Worm (Caenorhabditis elegans) whole organism, L3 larva: ENCODE measurements around the gene rack-1.

Experiments
- R02D3.7 ChIP-seq: fragments of 150-350 bp; optimal IDR thresholded peaks from 2 replicates; lab custom pipeline; 2014; ENCODE audit warnings: missing biosample characterization, missing genetic modification characterization
- ZK546.5 ChIP-seq: sonication (generic microtip); optimal IDR thresholded peaks from 2 replicates; lab custom pipeline; 2017; ENCODE audit warnings: missing biosample characterization, missing genetic modification characterization
- aly-2 ChIP-seq: fragments of 150-350 bp; optimal IDR thresholded peaks from 2 replicates; lab custom pipeline; 2014; ENCODE audit warnings: missing biosample characterization, missing genetic modification characterization
- ama-1 ChIP-seq: fragments of 150-350 bp; optimal IDR thresholded peaks from 2 replicates; lab custom pipeline; 2018
- ceh-82 ChIP-seq: fragments of 150-350 bp; optimal IDR thresholded peaks from 2 replicates; lab custom pipeline; 2014; ENCODE audit warnings: missing biosample characterization, missing genetic modification characterization
- ceh-9 ChIP-seq: sonication (generic microtip); optimal IDR thresholded peaks from 2 replicates; lab custom pipeline; 2018; ENCODE audit warnings: missing biosample characterization, missing genetic modification characterization
- egl-27 ChIP-seq: sonication (generic microtip); optimal IDR thresholded peaks from 4 replicates; lab custom pipeline; 2017; ENCODE audit warnings: missing biosample characterization, missing genetic modification reagents, missing genetic modification characterization
- egl-5 ChIP-seq: fragments of 150-350 bp; optimal IDR thresholded peaks from 2 replicates; lab custom pipeline; 2017; ENCODE audit warnings: missing biosample characterization, missing genetic modification reagents, missing genetic modification characterization, inconsistent platforms
- elt-1 ChIP-seq: fragments of 150-350 bp; optimal IDR thresholded peaks from 2 replicates; lab custom pipeline; 2014; ENCODE audit warnings: missing biosample characterization, missing genetic modification characterization
- eor-1 ChIP-seq, 2 experiments: fragments of 150-350 bp; optimal IDR thresholded peaks; 2 replicates each; lab custom pipeline; 2014 to 2018; ENCODE audit warnings: missing biosample characterization in 2 of 2, missing genetic modification characterization in 2 of 2
- fkh-10 ChIP-seq: sonication (generic microtip); optimal IDR thresholded peaks from 2 replicates; lab custom pipeline; 2017; ENCODE audit warnings: missing biosample characterization, missing genetic modification reagents, missing genetic modification characterization
- fkh-2 ChIP-seq: fragments of 150-350 bp; optimal IDR thresholded peaks from 2 replicates; lab custom pipeline; 2014; ENCODE audit warnings: missing biosample characterization, missing genetic modification reagents, missing genetic modification characterization
- fos-1 ChIP-seq: fragments of 150-350 bp; optimal IDR thresholded peaks from 2 replicates; lab custom pipeline; 2014; ENCODE audit warnings: missing biosample characterization, missing genetic modification characterization
- hmg-11 ChIP-seq: sonication (generic microtip); optimal IDR thresholded peaks from 2 replicates; lab custom pipeline; 2016; ENCODE audit warnings: missing genetic modification characterization, missing compliant biosample characterization
- jun-1 ChIP-seq: fragments of 150-350 bp; optimal IDR thresholded peaks from 2 replicates; lab custom pipeline; 2014; ENCODE audit warnings: missing biosample characterization, missing genetic modification reagents, missing genetic modification characterization
- lin-15B ChIP-seq: fragments of 150-350 bp; optimal IDR thresholded peaks from 2 replicates; lab custom pipeline; 2014; ENCODE audit warnings: missing biosample characterization, missing genetic modification characterization
- lin-39 ChIP-seq: fragments of 150-350 bp; optimal IDR thresholded peaks from 2 replicates; lab custom pipeline; 2018; ENCODE audit warnings: missing biosample characterization, missing genetic modification reagents, missing genetic modification characterization
- lsy-12 ChIP-seq: sonication (generic microtip); optimal IDR thresholded peaks from 2 replicates; lab custom pipeline; 2016; ENCODE audit warnings: mild to moderate bottlenecking, missing genetic modification characterization, missing compliant biosample characterization
- mdl-1 ChIP-seq: fragments of 150-350 bp; optimal IDR thresholded peaks from 2 replicates; lab custom pipeline; 2014; ENCODE audit warnings: missing biosample characterization, missing genetic modification characterization
- mml-1 ChIP-seq: fragments of 150-350 bp; sonication (generic microtip); optimal IDR thresholded peaks from 3 replicates; lab custom pipeline; 2014; ENCODE audit warnings: missing biosample characterization, missing genetic modification characterization
- nhr-25 ChIP-seq: sonication (generic microtip); optimal IDR thresholded peaks from 2 replicates; lab custom pipeline; 2017; ENCODE audit warnings: missing biosample characterization, missing genetic modification characterization
- nhr-67 ChIP-seq: fragments of 150-350 bp; optimal IDR thresholded peaks from 2 replicates; lab custom pipeline; 2014; ENCODE audit warnings: missing biosample characterization, missing genetic modification characterization
- nhr-76 ChIP-seq: fragments of 150-350 bp; sonication (generic microtip); optimal IDR thresholded peaks from 5 replicates; lab custom pipeline; 2014; ENCODE audit warnings: missing biosample characterization, missing genetic modification characterization
- nhr-77 ChIP-seq: fragments of 150-350 bp; optimal IDR thresholded peaks from 2 replicates; lab custom pipeline; 2014; ENCODE audit warnings: missing biosample characterization, missing genetic modification characterization
- pha-4 ChIP-seq: fragments of 150-350 bp; optimal IDR thresholded peaks from 2 replicates; lab custom pipeline; 2014; ENCODE audit warnings: missing biosample characterization, missing genetic modification reagents, missing genetic modification characterization
- skn-1 ChIP-seq: fragments of 150-350 bp; optimal IDR thresholded peaks from 2 replicates; lab custom pipeline; 2014; ENCODE audit warnings: missing biosample characterization, missing genetic modification characterization
- snpc-4 ChIP-seq: fragments of 150-350 bp; optimal IDR thresholded peaks from 2 replicates; lab custom pipeline; 2014; ENCODE audit warnings: missing biosample characterization, missing genetic modification characterization
- tbx-2 ChIP-seq: sonication (generic microtip); optimal IDR thresholded peaks from 2 replicates; lab custom pipeline; 2016; ENCODE audit warnings: mild to moderate bottlenecking, missing genetic modification characterization, missing compliant biosample characterization
- unc-62 ChIP-seq: fragments of 150-350 bp; sonication (generic microtip); optimal IDR thresholded peaks from 4 replicates; lab custom pipeline; 2014; ENCODE audit warnings: missing biosample characterization, missing genetic modification reagents, missing genetic modification characterization
- zag-1 ChIP-seq: fragments of 150-350 bp; optimal IDR thresholded peaks from 2 replicates; lab custom pipeline; 2014; ENCODE audit warnings: missing biosample characterization, missing genetic modification characterization
- ztf-4 ChIP-seq: fragments of 150-350 bp; optimal IDR thresholded peaks from 2 replicates; lab custom pipeline; 2014; ENCODE audit warnings: missing biosample characterization, missing genetic modification characterization

The rack-1 gene

DNA sequence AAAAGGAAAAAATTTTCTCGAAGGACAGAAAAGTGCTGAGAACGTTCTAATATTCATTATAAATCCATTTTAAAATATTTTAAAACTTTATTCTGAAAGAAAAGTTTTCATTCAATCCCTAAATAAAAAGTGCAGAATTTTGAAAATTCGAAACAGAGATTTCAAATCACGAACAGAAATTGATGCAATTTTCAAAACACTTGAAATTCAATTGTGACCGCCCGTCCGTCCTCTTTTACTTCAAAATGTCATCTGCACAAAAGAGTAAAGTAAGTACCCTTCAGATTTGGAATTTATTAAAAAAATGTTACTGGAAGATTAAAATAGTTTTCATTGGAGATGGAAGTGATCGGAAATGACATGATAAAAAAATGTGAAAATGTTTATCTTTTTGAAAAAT, 12.0 kb downstream of the rack-1 start:
- TF ChIP-seq fkh-10 (GFP tag; lab: Kevin White, UChicago) (peak; percentile 62), pha-4 (tag; lab: Kevin White, UChicago) (no peak)

DNA sequence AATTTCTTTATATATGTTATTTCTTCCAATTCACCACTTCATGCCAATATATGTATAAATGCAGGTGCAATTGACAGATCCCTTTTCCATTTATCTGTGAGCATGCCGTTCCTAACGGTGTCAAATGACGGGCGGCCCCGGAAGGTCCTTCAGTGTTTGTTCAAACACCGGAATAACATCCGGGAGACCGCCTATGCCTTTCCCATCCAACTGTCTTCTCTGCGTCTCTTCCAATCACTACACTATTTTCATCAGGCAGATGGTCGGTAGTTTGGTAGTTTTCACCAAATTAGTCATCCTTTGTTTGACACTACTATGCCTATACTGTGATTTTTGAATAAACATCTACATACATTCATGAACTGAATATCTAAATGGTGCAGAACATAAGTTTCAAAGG, 14.1 kb downstream of the rack-1 start:
- TF ChIP-seq nhr-25 (tag; lab: Kevin White, UChicago) = no peak
- TF ChIP-seq ZK546.5 (tag; lab: Kevin White, UChicago) = no peak
- TF ChIP-seq aly-2 = no peak
- no peak for TF ChIP-seq nhr-76 (tag; lab: Kevin White, UChicago)
- no peak for TF ChIP-seq lin-39 (tag; lab: Kevin White, UChicago)
- TF ChIP-seq fos-1 (tag; lab: Kevin White, UChicago) = no peak
- TF ChIP-seq ama-1 (lab: Kevin White, UChicago) = no peak
- TF ChIP-seq eor-1 (tag; optimal IDR thresholded peaks at IDR 0.05; lab: Kevin White, UChicago) = no peak

DNA sequence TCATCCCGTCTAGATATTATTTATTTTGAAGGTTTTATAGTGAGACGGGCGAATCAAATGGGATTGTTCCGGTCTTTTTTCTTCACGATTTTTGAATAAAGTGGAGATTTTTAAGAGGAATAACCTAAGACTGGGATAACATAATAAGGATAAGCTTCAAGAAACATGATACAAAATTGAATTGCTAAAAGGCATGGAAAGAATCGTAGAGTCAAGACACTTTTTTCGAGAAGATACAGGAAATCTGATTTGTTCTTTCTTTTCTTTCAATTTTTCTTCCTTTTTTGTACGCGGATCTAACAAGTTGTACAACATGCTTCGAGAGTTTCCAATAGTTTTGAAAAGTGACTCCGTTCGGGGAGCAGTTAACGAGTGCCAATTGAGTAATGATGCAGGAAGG, 15.0 kb downstream of the rack-1 start:
- TF ChIP-seq nhr-25 (tag; lab: Kevin White, UChicago) (no peak), fkh-10 (GFP tag; lab: Kevin White, UChicago) (peak; percentile 84)
- TF ChIP-seq, all 47 proteins: peak for 1

DNA sequence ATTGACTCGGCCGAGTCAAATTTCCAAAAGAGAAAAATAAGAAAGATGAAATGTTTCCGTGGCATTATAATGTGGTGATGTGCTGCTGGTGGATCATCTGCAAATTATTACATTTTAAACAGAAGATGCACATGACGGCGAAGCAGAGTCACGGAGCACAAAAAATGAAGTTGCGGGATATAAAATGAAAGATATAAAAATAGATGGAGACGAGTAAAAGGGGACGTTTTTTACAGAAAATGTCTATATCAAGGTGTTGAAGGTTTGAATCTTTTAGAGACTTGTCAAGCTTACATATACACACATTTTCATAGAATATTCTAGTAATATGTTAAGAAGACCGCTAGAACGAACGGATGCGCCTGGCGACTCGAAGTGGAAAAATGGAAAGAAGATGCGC, 17.9 kb downstream of the rack-1 start, which contains the start of gene ptrg-1:
ptrg-1 (minus strand) TSS at position 101 of the 400 bp plus-strand sequence.
- TF ChIP-seq hmg-11 (no peak), egl-27 (tag; lab: Kevin White, UChicago) (no peak), ceh-82 (tag; lab: Kevin White, UChicago) (no peak), snpc-4 (no peak), jun-1 (tag; lab: Kevin White, UChicago) (no peak), skn-1 (no peak)

DNA sequence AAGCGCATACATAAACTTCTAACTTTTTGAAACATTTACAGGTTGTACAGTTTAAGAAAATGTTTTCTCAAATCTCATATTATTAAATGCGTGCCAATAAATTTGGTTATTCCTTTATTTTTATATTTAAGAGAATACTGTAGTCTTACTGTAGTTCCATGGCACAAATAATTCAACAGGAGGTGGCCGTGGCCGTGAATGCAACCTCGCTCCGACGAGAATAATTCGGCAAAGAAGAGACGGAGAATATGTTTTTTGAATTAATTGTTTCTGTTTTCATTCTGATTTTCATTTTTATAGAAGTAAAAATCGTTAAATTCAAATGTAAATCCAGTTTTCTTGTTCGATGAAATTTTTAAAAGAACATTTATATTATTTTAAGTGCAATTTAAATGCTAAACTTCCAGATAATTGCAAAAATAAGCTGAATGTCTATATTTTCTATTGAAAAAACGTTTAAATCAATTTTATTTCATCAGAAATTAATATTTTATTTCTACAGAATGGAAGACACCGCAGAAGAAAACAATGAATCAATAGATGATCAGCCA, 20.9 kb downstream of the rack-1 start, which contains the start of gene gon-4:
gon-4 (plus strand) TSS at position 501 of the 551 bp plus-strand sequence.
- TF ChIP-seq aly-2 = no peak
- TF ChIP-seq fkh-2 (tag; lab: Kevin White, UChicago) = no peak
- peak; percentile 29 for TF ChIP-seq snpc-4
- peak; percentile 57 for TF ChIP-seq lin-15B
- no peak for TF ChIP-seq ztf-4 (tag; lab: Kevin White, UChicago)

DNA sequence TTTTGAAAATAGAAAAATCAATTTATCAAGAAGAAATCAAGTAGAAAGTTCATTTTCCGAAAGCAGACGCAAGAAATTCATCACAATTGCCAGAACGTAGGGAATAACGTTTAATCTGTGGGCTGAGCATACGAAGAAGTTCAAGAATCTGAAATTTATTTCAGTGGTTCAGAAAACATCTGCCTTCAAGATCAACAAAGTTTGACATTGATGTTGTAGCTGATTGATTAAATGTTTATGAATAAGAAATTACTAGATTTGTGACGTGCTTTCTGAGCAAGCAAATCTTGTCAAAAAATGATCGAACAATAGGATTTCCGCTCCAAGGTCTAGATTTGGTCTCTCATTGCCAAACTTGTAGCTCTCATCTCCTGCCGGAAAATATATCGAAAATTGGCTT, 29.7 kb downstream of the rack-1 start, which contains the start of gene K04D7.6:
K04D7.6 (minus strand) TSS at position 101 of the 400 bp plus-strand sequence.
- TF ChIP-seq tbx-2 (tag; lab: Kevin White, UChicago) (no peak), pha-4 (tag; lab: Kevin White, UChicago) (no peak), ceh-9 (tag; lab: Kevin White, UChicago) (no peak), elt-1 (tag; lab: Kevin White, UChicago) (no peak), snpc-4 (no peak), egl-5 (tag; lab: Kevin White, UChicago) (no peak), lsy-12 (tag; lab: Kevin White, UChicago) (no peak), unc-62 (GFP tag; lab: Kevin White, UChicago) (no peak), R02D3.7 (tag; lab: Kevin White, UChicago) (no peak), nhr-67 (tag; lab: Kevin White, UChicago) (no peak), mml-1 (tag; lab: Kevin White, UChicago) (no peak), nhr-25 (tag; lab: Kevin White, UChicago) (no peak), mdl-1 (tag; lab: Kevin White, UChicago) (no peak), nhr-77 (tag; lab: Kevin White, UChicago) (no peak), ama-1 (lab: Kevin White, UChicago) (no peak)
- TF ChIP-seq, all 47 proteins: peak for 0

DNA sequence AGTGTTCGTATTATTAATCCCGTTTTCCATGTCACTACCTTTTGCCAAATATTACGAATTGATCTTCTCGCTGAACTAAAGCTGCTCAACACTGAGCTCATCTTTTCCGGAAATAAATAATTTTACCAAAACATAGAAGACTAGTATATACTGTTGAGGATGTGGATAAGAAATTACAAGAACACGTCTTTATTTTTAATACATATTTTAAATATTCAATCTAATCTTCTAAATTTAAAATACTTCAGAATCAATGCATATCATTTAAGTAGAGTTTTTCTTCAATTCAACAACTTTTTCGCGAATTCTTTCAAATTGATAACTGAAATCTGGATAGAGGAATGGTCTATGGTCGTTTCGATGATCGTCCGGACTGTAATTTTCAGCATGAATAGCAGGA, 38.3 kb downstream of the rack-1 start, which contains the start of gene abt-1:
abt-1 (minus strand) TSS at position 101 of the 400 bp plus-strand sequence.
- TF ChIP-seq pha-4 (tag; lab: Kevin White, UChicago) (no peak), nhr-76 (tag; lab: Kevin White, UChicago) (no peak), mdl-1 (tag; lab: Kevin White, UChicago) (no peak), skn-1 (no peak), zag-1 (tag; lab: Kevin White, UChicago) (no peak)
